Worm (Caenorhabditis elegans): ENCODE data around the gene pals-18.

- TF ChIP-seq snpc-4 (tag; optimal IDR thresholded peaks at IDR 0.05) (no peak), lsy-2 (tag; optimal IDR thresholded peaks at IDR 0.05) (no peak), unc-39 (tag; optimal IDR thresholded peaks at IDR 0.05) (no peak), sptf-1 (tag; optimal IDR thresholded peaks at IDR 0.05) (no peak), lin-13 (tag; optimal IDR thresholded peaks at IDR 0.05) (no peak), nhr-12 (tag; optimal IDR thresholded peaks at IDR 0.05) (no peak)
These were observed 16.0 kb downstream of the pals-18 start, which contains the start of gene Y82E9BR.3 for ce11 chrIII:1419146-1419636.
